Worm (Caenorhabditis elegans): Measurements from ENCODE around the gene nhr-203.

- TF ChIP-seq mbf-1 (tag; optimal IDR thresholded peaks at IDR 0.05) (no peak), R02D3.7 (tag; optimal IDR thresholded peaks at IDR 0.05) (no peak), F13H6.1 (tag; optimal IDR thresholded peaks at IDR 0.05) (no peak), nhr-11 (tag; optimal IDR thresholded peaks at IDR 0.05) (no peak), nhr-23 (tag; optimal IDR thresholded peaks at IDR 0.05) (no peak), elt-3 (tag; optimal IDR thresholded peaks at IDR 0.05) (no peak), ceh-82 (tag; optimal IDR thresholded peaks at IDR 0.05) (no peak), unc-62 (GFP tag; optimal IDR thresholded peaks at IDR 0.05) (no peak), lin-13 (GFP tag; optimal IDR thresholded peaks at IDR 0.05) (no peak), nhr-129 (tag; optimal IDR thresholded peaks at IDR 0.05) (no peak), mdl-1 (tag; optimal IDR thresholded peaks at IDR 0.05) (no peak)
These were observed 45.6 kb downstream of the nhr-203 start, which contains the start of gene srlf-19 for ce11 chrV:505191-505590.
